Worm (Caenorhabditis elegans): ENCODE results near the gene fbxa-185.

DNA sequence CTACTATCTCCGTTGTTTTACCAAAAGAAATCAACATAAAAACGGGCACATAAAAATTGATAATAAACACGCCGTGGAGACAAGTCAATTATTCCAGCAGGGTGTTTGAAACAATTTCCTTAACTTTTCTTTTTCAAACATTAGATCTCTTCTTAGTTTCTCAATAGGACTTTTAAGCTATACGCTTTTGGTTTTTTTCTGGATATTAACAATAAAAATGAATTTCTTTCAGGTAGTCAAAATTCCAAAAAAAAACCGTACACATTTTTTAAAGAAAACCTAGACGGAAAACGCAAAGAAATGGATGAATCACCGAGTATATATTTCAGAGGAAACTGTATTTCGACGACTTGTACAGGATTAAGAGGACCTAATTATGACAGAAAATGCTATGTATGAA, at the start of gene fbxa-185:
- no peak for TF ChIP-seq egl-27 (tag; optimal IDR thresholded peaks at IDR 0.05)
- TF ChIP-seq elt-3 (tag; optimal IDR thresholded peaks at IDR 0.05): no peak
- no peak for TF ChIP-seq mdl-1 (tag; optimal IDR thresholded peaks at IDR 0.05)
- no peak for TF ChIP-seq nhr-6 (tag; optimal IDR thresholded peaks at IDR 0.05)
- no peak for TF ChIP-seq ztf-11 (tag; optimal IDR thresholded peaks at IDR 0.05)
- TF ChIP-seq ZK546.5 (tag; optimal IDR thresholded peaks at IDR 0.05): no peak
- TF ChIP-seq unc-62 (GFP tag; optimal IDR thresholded peaks at IDR 0.05): no peak
- TF ChIP-seq blmp-1 (tag; optimal IDR thresholded peaks at IDR 0.05; ENCODE audit: insufficient read depth): no peak
- TF ChIP-seq nhr-237 (tag; optimal IDR thresholded peaks at IDR 0.05): no peak
- TF ChIP-seq nhr-12 (tag; optimal IDR thresholded peaks at IDR 0.05): no peak
- TF ChIP-seq lsy-2 (tag; optimal IDR thresholded peaks at IDR 0.05): no peak
- no peak for TF ChIP-seq unc-39 (tag; optimal IDR thresholded peaks at IDR 0.05)

Measured in whole organism, L2 larva.